Worm (Caenorhabditis elegans) whole organism, mixed stage, embryonic: Measurements from ENCODE around the gene sptl-1.
"Not testable (repeated sequence)": the region's sequence is repeated elsewhere in the genome, so short reads cannot be mapped to it uniquely, and the experiment has no call there.

ENCODE experiments used
- M03D4.4 ChIP-seq: sonication (generic microtip); optimal IDR thresholded peaks from 2 replicates; lab custom pipeline; 2017; ENCODE audit warnings: mild to moderate bottlenecking, missing genetic modification characterization, missing compliant biosample characterization
- bed-3 ChIP-seq: fragments of 200-800 bp; sonication (Bioruptor generic); optimal IDR thresholded peaks from 3 replicates; lab custom pipeline; 2018; ENCODE audit warnings: mild to moderate bottlenecking, missing genetic modification characterization, moderate library complexity, missing compliant biosample characterization
- blmp-1 ChIP-seq: fragments of 150-350 bp; optimal IDR thresholded peaks from 2 replicates; lab custom pipeline; 2014; ENCODE audit warnings: missing biosample characterization, missing genetic modification characterization
- ceh-39 ChIP-seq: fragments of 150-350 bp; optimal IDR thresholded peaks from 2 replicates; lab custom pipeline; 2014; ENCODE audit warnings: missing biosample characterization, missing genetic modification characterization
- ceh-43 ChIP-seq: fragments of 200-800 bp; sonication (Bioruptor generic); optimal IDR thresholded peaks from 2 replicates; lab custom pipeline; 2018; ENCODE audit warnings: mild to moderate bottlenecking, missing genetic modification characterization, moderate library complexity, missing compliant biosample characterization
- ceh-83 ChIP-seq: fragments of 200-800 bp; sonication (Bioruptor generic); optimal IDR thresholded peaks from 2 replicates; lab custom pipeline; 2018; ENCODE audit warnings: mild to moderate bottlenecking, missing genetic modification characterization, missing compliant biosample characterization
- ces-1 ChIP-seq: fragments of 150-350 bp; optimal IDR thresholded peaks from 2 replicates; lab custom pipeline; 2014; ENCODE audit warnings: missing biosample characterization, missing genetic modification reagents, missing genetic modification characterization
- cnd-1 ChIP-seq: fragments of 200-800 bp; sonication (Bioruptor generic); optimal IDR thresholded peaks from 2 replicates; lab custom pipeline; 2018; ENCODE audit warnings: mild to moderate bottlenecking, missing genetic modification characterization, missing compliant biosample characterization
- drap-1 ChIP-seq: fragments of 200-800 bp; sonication (Bioruptor generic); optimal IDR thresholded peaks from 3 replicates; lab custom pipeline; 2018; ENCODE audit warnings: mild to moderate bottlenecking, missing genetic modification characterization, missing compliant biosample characterization
- elt-1 ChIP-seq: sonication (generic microtip); optimal IDR thresholded peaks from 2 replicates; lab custom pipeline; 2017; ENCODE audit warnings: missing genetic modification characterization, mild to moderate bottlenecking, missing compliant biosample characterization, antibody characterized with exemption, moderate library complexity, borderline replicate concordance; ENCODE audit not compliant: insufficient read depth
- elt-3 ChIP-seq: fragments of 150-350 bp; optimal IDR thresholded peaks from 2 replicates; lab custom pipeline; 2014; ENCODE audit warnings: missing biosample characterization, missing genetic modification characterization
- flh-1 ChIP-seq: fragments of 200-800 bp; sonication (Bioruptor generic); optimal IDR thresholded peaks from 2 replicates; lab custom pipeline; 2018; ENCODE audit warnings: mild to moderate bottlenecking, missing genetic modification characterization, moderate library complexity, missing compliant biosample characterization
- ham-2 ChIP-seq: fragments of 200-800 bp; sonication (Bioruptor generic); optimal IDR thresholded peaks from 2 replicates; lab custom pipeline; 2018; ENCODE audit warnings: mild to moderate bottlenecking, missing genetic modification characterization, missing compliant biosample characterization
- hlh-1 ChIP-seq: fragments of 150-350 bp; optimal IDR thresholded peaks from 2 replicates; lab custom pipeline; 2014; ENCODE audit warnings: missing biosample characterization, missing genetic modification reagents, missing genetic modification characterization
- lin-13 ChIP-seq: fragments of 150-350 bp; optimal IDR thresholded peaks from 2 replicates; lab custom pipeline; 2014; ENCODE audit warnings: missing biosample characterization, missing genetic modification characterization
- lin-32 ChIP-seq: fragments of 200-800 bp; sonication (Bioruptor generic); optimal IDR thresholded peaks from 2 replicates; lab custom pipeline; 2018; ENCODE audit warnings: mild to moderate bottlenecking, missing genetic modification characterization, missing compliant biosample characterization
- lsy-2 ChIP-seq: fragments of 150-350 bp; optimal IDR thresholded peaks from 2 replicates; lab custom pipeline; 2014; ENCODE audit warnings: missing biosample characterization, missing genetic modification characterization
- mab-5 ChIP-seq: fragments of 150-350 bp; optimal IDR thresholded peaks from 2 replicates; lab custom pipeline; 2014; ENCODE audit warnings: missing biosample characterization, missing genetic modification characterization
- mep-1 ChIP-seq: fragments of 150-350 bp; optimal IDR thresholded peaks from 2 replicates; lab custom pipeline; 2017; ENCODE audit warnings: missing biosample characterization, missing genetic modification reagents, missing genetic modification characterization, inconsistent platforms
- mls-2 ChIP-seq: sonication (generic microtip); optimal IDR thresholded peaks from 2 replicates; lab custom pipeline; 2016; ENCODE audit warnings: mild to moderate bottlenecking, missing genetic modification characterization, moderate library complexity, missing compliant biosample characterization
- nhr-2 ChIP-seq: fragments of 150-350 bp; optimal IDR thresholded peaks from 2 replicates; lab custom pipeline; 2014; ENCODE audit warnings: missing biosample characterization, missing genetic modification characterization
- nhr-237 ChIP-seq: fragments of 150-350 bp; optimal IDR thresholded peaks from 2 replicates; lab custom pipeline; 2014; ENCODE audit warnings: missing biosample characterization, missing genetic modification characterization
- nhr-28 ChIP-seq: fragments of 150-350 bp; optimal IDR thresholded peaks from 2 replicates; lab custom pipeline; 2014; ENCODE audit warnings: missing biosample characterization, missing genetic modification characterization
- nhr-76 ChIP-seq: sonication (generic microtip); optimal IDR thresholded peaks from 2 replicates; lab custom pipeline; 2017; ENCODE audit warnings: missing biosample characterization, missing genetic modification characterization
- pha-4 ChIP-seq: fragments of 150-350 bp; optimal IDR thresholded peaks from 2 replicates; lab custom pipeline; 2018; ENCODE audit warnings: missing biosample characterization, missing genetic modification reagents, missing genetic modification characterization
- sem-2 ChIP-seq: fragments of 200-800 bp; sonication (Bioruptor generic); optimal IDR thresholded peaks from 2 replicates; lab custom pipeline; 2018; ENCODE audit warnings: mild to moderate bottlenecking, missing genetic modification characterization, missing compliant biosample characterization
- sptf-1 ChIP-seq: sonication (generic microtip); optimal IDR thresholded peaks from 2 replicates; lab custom pipeline; 2017; ENCODE audit warnings: mild to moderate bottlenecking, missing genetic modification characterization, moderate library complexity, missing compliant biosample characterization
- tbx-8 ChIP-seq: fragments of 200-800 bp; sonication (Bioruptor generic); optimal IDR thresholded peaks from 2 replicates; lab custom pipeline; 2018; ENCODE audit warnings: mild to moderate bottlenecking, missing genetic modification characterization, moderate library complexity, missing compliant biosample characterization
- unc-120 ChIP-seq: sonication (generic microtip); optimal IDR thresholded peaks from 2 replicates; lab custom pipeline; 2017; ENCODE audit warnings: missing genetic modification characterization, missing compliant biosample characterization; ENCODE audit not compliant: poor library complexity, severe bottlenecking
- unc-39 ChIP-seq: fragments of 150-350 bp; optimal IDR thresholded peaks from 2 replicates; lab custom pipeline; 2014; ENCODE audit warnings: missing biosample characterization, missing genetic modification characterization
- ztf-11 ChIP-seq: fragments of 150-350 bp; optimal IDR thresholded peaks from 2 replicates; lab custom pipeline; 2014; ENCODE audit warnings: missing biosample characterization, missing genetic modification characterization

The sptl-1 gene

DNA sequence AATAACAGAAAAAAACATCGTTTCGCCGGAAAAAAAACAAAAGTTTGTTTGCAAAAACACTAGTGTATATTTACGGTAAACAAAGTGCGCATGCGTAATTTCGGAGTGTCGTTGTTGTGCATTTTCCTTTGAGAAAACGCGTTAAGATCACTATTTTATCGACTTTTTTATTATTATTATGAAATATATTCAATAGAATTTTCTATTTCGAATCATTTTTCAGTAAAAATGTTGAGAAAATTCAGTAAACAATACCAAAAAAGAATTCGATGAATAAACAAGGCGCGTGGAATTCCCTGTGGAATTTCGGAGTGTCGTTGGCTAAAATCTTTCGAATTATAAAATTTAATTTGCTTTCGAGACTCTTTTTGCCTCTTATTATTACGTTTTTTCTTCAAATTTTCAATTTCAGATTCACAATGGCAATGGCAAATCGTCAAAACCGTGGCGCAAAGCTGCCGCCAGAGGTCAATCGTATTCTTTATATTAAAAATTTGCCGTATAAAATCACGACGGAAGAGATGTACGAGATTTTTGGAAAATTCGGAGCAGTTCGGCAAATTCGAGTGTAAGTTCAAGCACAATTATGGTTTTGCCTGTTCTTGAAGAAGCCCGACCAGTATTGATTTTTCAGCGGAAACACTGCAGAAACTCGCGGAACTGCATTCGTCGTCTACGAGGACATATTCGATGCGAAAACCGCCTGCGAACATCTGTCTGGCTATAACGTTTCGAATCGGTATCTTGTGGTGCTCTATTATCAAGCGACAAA, 46.7 kb downstream of the sptl-1 start, which contains the start of the genes luc-7L3 and sftb-6:
luc-7L3 (minus strand) TSS at position 36 of the 772 bp plus-strand sequence.
sftb-6 (plus strand) TSS at position 413 of the 772 bp plus-strand sequence.
- TF ChIP-seq ces-1 (GFP tag; lab: Kevin White, UChicago) (peak; percentile 74), nhr-237 (peak; percentile 34), mab-5 (peak; percentile 16), bed-3 (GFP tag; lab: Kevin White, UChicago) (no peak), ceh-83 (peak; percentile 3), M03D4.4 (no peak), lsy-2 (tag; lab: Kevin White, UChicago) (peak; percentile 48), blmp-1 (tag; lab: Kevin White, UChicago) (no peak), lin-32 (no peak), nhr-28 (tag; lab: Kevin White, UChicago) (no peak), mep-1 (tag; lab: Kevin White, UChicago) (no peak), pha-4 (tag; lab: Kevin White, UChicago) (no peak), ceh-39 (tag; lab: Kevin White, UChicago) (peak; percentile 41), nhr-2 (tag; lab: Kevin White, UChicago) (peak; percentile 28)
- TF ChIP-seq, all 35 proteins: peak for 7

DNA sequence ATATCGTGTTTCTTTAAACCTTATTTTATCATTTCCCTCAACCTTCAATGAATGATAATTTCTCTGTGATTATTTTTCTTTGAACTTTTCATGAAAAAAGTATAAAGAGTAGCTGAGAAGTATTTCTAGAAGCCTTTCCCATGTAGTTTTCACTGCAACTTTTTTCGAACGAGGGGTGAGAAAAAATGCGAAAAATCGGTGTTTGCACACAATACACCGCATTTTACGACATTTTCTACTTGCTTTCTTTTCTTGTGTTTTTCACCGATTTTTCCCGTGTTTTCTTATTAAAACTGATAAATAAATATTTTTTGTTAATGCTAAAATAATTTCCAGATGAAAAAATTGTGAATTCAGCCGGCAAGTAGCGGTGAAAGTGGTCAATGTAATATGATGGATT, 47.4 kb downstream of the sptl-1 start, which contains the start of gene C50D2.10:
C50D2.10 (plus strand) TSS at position 245 of the 400 bp plus-strand sequence.
- not testable (repeated sequence) for TF ChIP-seq drap-1 (GFP tag; lab: Kevin White, UChicago); M03D4.4; nhr-2 (tag; lab: Kevin White, UChicago)

DNA sequence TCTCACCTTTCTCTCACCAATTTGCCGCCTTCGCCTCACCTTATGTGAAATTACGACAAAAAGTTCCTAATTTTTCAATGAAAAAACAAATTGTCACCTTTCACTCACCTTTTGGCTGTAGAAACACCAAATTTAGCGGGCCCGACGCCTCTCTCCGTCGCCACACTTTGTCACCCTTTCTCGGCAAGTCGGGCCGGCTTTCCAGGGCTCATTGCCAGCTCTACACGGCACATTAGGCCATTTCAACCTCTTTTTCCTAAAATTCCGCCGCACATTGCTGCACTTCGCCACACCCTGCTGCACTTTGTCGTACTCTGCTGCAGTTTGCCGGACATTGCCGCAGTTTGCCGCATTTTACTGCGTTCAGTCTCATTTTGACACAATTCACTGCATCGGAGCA, 49.7 kb downstream of the sptl-1 start:
- TF ChIP-seq ceh-83 (peak; percentile 6), elt-3 (tag; lab: Kevin White, UChicago) (no peak), ces-1 (GFP tag; lab: Kevin White, UChicago) (no peak), sem-2 (GFP tag; lab: Kevin White, UChicago) (no peak)

DNA sequence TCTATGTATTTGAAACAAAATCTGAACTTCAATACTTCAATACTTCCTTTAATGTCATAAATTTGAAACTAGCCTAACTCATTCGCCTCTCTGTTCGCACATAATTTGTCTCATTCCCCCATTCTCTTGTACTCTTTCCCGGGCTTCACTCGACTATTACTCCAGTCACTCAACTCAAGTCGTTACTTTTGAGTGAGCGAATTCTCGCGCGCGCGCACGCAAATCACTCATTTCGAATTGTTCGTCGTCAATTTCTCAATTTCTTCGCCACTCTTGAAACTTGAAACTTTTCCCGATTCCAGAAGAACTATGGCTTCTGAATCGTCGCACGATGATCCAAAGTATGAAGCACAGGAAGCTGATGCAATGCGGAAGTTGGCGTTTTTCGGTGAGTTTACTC, 52.8 kb downstream of the sptl-1 start, which contains the start of gene col-68:
col-68 (plus strand) TSS at position 301 of the 400 bp plus-strand sequence.
- TF ChIP-seq flh-1 (GFP tag; lab: Kevin White, UChicago) (no peak), mep-1 (tag; lab: Kevin White, UChicago) (no peak), bed-3 (GFP tag; lab: Kevin White, UChicago) (no peak), ceh-43 (GFP tag; lab: Kevin White, UChicago) (no peak), hlh-1 (tag; lab: Kevin White, UChicago) (no peak), ztf-11 (no peak), mab-5 (no peak), drap-1 (GFP tag; lab: Kevin White, UChicago) (no peak), lin-13 (tag; lab: Kevin White, UChicago) (no peak), nhr-237 (no peak), elt-1 (tag; lab: Kevin White, UChicago) (no peak), cnd-1 (tag; lab: Kevin White, UChicago) (no peak), ceh-39 (tag; lab: Kevin White, UChicago) (no peak), ces-1 (GFP tag; lab: Kevin White, UChicago) (no peak), unc-39 (tag; lab: Kevin White, UChicago) (no peak)

DNA sequence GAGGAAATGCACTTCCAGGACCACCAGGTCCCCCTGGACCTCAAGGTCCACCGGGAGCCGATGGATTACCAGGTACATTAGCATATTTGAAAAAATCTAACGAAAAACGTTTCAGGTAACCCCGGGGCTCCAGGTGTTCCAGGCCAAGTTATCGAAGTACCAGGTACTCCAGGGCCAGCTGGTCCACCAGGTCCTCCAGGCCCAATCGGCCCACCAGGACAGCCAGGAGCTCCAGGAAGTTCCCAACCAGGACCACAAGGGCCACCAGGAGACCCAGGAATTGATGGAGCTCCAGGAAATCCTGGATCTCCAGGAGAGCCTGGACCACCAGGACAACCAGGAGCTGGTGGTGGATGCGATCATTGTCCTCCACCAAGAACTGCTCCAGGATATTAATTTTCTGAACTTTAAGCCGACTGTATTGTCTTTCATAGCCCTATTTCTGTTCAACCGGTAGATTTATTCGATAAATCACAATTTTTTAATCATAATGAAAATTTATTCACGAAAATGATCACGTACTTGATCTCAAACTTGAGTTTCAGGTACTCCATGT, 54.0 kb downstream of the sptl-1 start:
- no peak for TF ChIP-seq nhr-2 (tag; lab: Kevin White, UChicago)
- no peak for TF ChIP-seq nhr-28 (tag; lab: Kevin White, UChicago)
- no peak for TF ChIP-seq mls-2
- TF ChIP-seq unc-120 (tag; lab: Kevin White, UChicago), result no peak
- no peak for TF ChIP-seq sptf-1
- no peak for TF ChIP-seq ces-1 (GFP tag; lab: Kevin White, UChicago)
- TF ChIP-seq nhr-76 (tag; lab: Kevin White, UChicago), result no peak
- TF ChIP-seq M03D4.4, result no peak
- no peak for TF ChIP-seq sem-2 (GFP tag; lab: Kevin White, UChicago)
- TF ChIP-seq unc-39 (tag; lab: Kevin White, UChicago), result no peak
- no peak for TF ChIP-seq hlh-1 (tag; lab: Kevin White, UChicago)
- TF ChIP-seq ham-2 (GFP tag; lab: Kevin White, UChicago), result no peak
- no peak for TF ChIP-seq flh-1 (GFP tag; lab: Kevin White, UChicago)
- TF ChIP-seq tbx-8 (GFP tag; lab: Kevin White, UChicago), result no peak
- TF ChIP-seq pha-4 (tag; lab: Kevin White, UChicago), result no peak
